Fruit fly (Drosophila melanogaster) Kc167 (cell line): ENCODE measurements around the gene glob1.

Experiments used
- Myc ChIP-seq: fragments of >200 bp; optimal IDR thresholded peaks from 2 replicates; lab custom pipeline; 2017; ENCODE audit warnings: missing external identifiers
- Sin3A ChIP-seq: fragments of >200 bp; optimal IDR thresholded peaks from 2 replicates; lab custom pipeline; 2018; ENCODE audit warnings: missing external identifiers
- h ChIP-seq: fragments of >200 bp; optimal IDR thresholded peaks from 3 replicates; lab custom pipeline; 2018; ENCODE audit warnings: missing external identifiers
- insv ChIP-seq: fragments of >200 bp; optimal IDR thresholded peaks from 3 replicates; lab custom pipeline; 2018; ENCODE audit warnings: missing external identifiers
- psq ChIP-seq: fragments of >200 bp; optimal IDR thresholded peaks from 2 replicates; lab custom pipeline; 2017; ENCODE audit warnings: missing external identifiers

DNA sequence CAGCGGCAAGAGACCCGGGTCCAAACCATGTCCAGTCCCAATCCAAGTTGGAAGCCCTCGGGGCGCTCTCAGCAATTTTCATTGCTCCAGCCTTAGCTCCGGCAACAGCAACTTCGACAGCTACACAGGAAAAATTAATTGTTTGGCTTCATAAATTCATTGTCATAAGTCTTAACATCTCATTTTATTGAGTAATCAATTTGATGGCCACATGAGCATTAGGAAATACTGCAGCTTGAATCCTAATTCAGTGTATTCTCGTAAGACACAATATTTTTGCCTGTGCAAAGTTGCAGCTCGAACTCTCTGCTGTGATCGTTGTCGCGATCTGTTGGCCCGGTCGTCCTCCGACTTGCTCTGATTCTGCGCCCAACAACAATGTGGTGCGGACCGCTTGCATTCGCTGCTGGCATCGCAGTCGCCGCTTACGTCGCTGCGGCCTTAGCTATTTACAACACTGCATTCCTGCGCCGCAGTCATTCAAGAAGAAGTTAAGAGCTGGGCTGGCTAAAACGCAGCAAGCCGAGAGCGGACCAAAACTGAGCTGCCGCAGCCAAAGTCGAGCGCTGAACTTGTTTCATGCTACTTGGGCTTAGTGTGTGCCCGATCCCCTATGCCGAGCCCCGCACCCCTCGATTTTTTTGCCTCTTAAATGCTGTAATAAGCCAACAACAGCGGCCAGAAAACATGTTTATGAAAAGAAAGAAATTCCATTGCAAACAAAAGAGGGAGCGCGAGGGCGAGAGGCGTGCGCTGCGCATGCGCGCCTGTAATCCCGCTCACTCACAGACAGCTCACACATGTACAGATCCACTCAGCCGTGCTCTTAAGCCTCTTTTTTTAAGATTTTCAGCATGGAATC, 15.2 kb upstream of the glob1 start:
- TF ChIP-seq h (lab: Kevin White, UChicago) = no peak
- TF ChIP-seq psq = no peak
- TF ChIP-seq Myc = no peak
- no peak for TF ChIP-seq Sin3A (lab: Kevin White, UChicago)
- no peak for TF ChIP-seq insv (lab: Kevin White, UChicago)
